Fruit fly (Drosophila melanogaster) whole organism, pupa: Measurements from ENCODE around the gene Acph-1.

Source experiments
- CG10348 ChIP-seq: fragments of 200-800 bp; sonication (Bioruptor generic); IDR thresholded peaks from 2 replicates; pipeline ENCODE4 v1.3.6; 2022; ENCODE audit warnings: missing biosample characterization, missing genetic modification characterization
- CG13204 ChIP-seq: fragments of 200-800 bp; sonication (Bioruptor generic); optimal IDR thresholded peaks from 2 replicates; lab custom pipeline; 2018; ENCODE audit warnings: missing biosample characterization, mild to moderate bottlenecking, missing genetic modification characterization, moderate library complexity
- CG14655 ChIP-seq: fragments of 200-800 bp; sonication (Bioruptor generic); optimal IDR thresholded peaks from 3 replicates; lab custom pipeline; 2017; ENCODE audit warnings: mild to moderate bottlenecking, missing biosample characterization, missing genetic modification reagents, missing genetic modification characterization
- CG4496 ChIP-seq: fragments of 200-800 bp; sonication (Bioruptor generic); IDR thresholded peaks from 3 replicates; pipeline ENCODE4 v1.3.6; 2022; ENCODE audit warnings: missing biosample characterization, missing genetic modification characterization
- CG8159 ChIP-seq: fragments of 200-800 bp; sonication (Bioruptor generic); optimal IDR thresholded peaks from 3 replicates; lab custom pipeline; 2018; ENCODE audit warnings: missing biosample characterization, mild to moderate bottlenecking, missing genetic modification characterization, moderate library complexity
- EcR ChIP-seq: fragments of 200-800 bp; sonication (Bioruptor generic); optimal IDR thresholded peaks from 3 replicates; lab custom pipeline; 2019; ENCODE audit warnings: missing biosample characterization, missing genetic modification characterization, mild to moderate bottlenecking, moderate library complexity, missing genetic modification reagents
- Pif1A ChIP-seq: fragments of 200-800 bp; sonication (Bioruptor generic); optimal IDR thresholded peaks from 3 replicates; lab custom pipeline; 2016; ENCODE audit warnings: missing biosample characterization, missing genetic modification characterization
- Pif1B ChIP-seq: fragments of 200-800 bp; sonication (Bioruptor generic); optimal IDR thresholded peaks from 3 replicates; lab custom pipeline; 2016; ENCODE audit warnings: missing biosample characterization, missing genetic modification characterization

dm6 chr3R:29978595-29978994 lies 14.6 kb downstream of the Acph-1 start:
- peak; percentile 19 for TF ChIP-seq Pif1A (GFP tag; lab: Kevin White, UChicago)
- no peak for TF ChIP-seq CG10348 (GFP tag; lab: Robert Waterston, UW)
- no peak for TF ChIP-seq CG13204
- no peak for TF ChIP-seq CG4496 (GFP tag; lab: Robert Waterston, UW)
- TF ChIP-seq CG14655 (GFP tag; lab: Kevin White, UChicago) = peak; percentile 14
- no peak for TF ChIP-seq EcR (GFP tag; lab: Kevin White, UChicago)
- no peak for TF ChIP-seq Pif1B (GFP tag; lab: Kevin White, UChicago)
- TF ChIP-seq CG8159 (tag; lab: Kevin White, UChicago) = peak; percentile 41
